Fruit fly (Drosophila melanogaster): Measurements from ENCODE around the gene Odj.

Odj gene

DNA sequence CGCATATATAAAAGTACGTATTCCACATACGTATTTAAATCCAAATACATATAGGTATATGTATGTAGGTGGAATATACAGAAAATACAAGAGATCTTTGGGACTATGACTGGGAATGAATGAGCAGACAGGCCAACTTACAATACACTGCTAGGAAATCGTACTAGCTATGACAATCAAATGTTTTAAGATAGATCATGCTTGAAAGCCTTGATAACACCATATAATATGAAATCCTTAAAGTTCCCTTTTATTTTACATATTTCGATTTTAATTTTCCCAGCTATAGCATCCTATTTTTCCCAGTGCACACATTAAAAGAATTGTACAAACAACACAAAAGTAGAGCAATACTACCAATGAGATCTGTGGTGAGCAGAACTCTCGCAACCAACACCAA, 27.7 kb downstream of the Odj start (continued):
- TF ChIP-seq wdn (GFP tag; IDR thresholded peaks at IDR 0.05) (peak; percentile 78), CG31441 (GFP tag; IDR thresholded peaks at IDR 0.05) (peak; percentile 91), Aef1 (GFP tag; IDR thresholded peaks at IDR 0.05) (peak; percentile 85), CG15073 (GFP tag; optimal IDR thresholded peaks at IDR 0.05) (no peak), Blimp-1 (GFP tag; optimal IDR thresholded peaks at IDR 0.05) (peak; percentile 84), Ada2b (GFP tag; IDR thresholded peaks at IDR 0.05) (peak; percentile 88), grau (tag; optimal IDR thresholded peaks at IDR 0.05) (peak; percentile 80), slbo (GFP tag; IDR thresholded peaks at IDR 0.05) (peak; percentile 86), Hr51 (GFP tag; optimal IDR thresholded peaks at IDR 0.05) (peak; percentile 19 to 84), CG30431 (GFP tag; optimal IDR thresholded peaks at IDR 0.05) (peak; percentile 35), CG6689 (GFP tag; IDR thresholded peaks at IDR 0.05) (peak; percentile 86), CG9797 (GFP tag; optimal IDR thresholded peaks at IDR 0.05) (no peak), CTCF (GFP tag; optimal IDR thresholded peaks at IDR 0.05) (no peak), pho (GFP tag; optimal IDR thresholded peaks at IDR 0.05) (peak; percentile 72), fd64A (GFP tag; optimal IDR thresholded peaks at IDR 0.05) (peak; percentile 6), Six4 (GFP tag; optimal IDR thresholded peaks at IDR 0.05) (peak; percentile 46), psq (GFP tag; optimal IDR thresholded peaks at IDR 0.05) (peak; percentile 2), shn (GFP tag; optimal IDR thresholded peaks at IDR 0.05) (peak; percentile 44), CG8359 (GFP tag; optimal IDR thresholded peaks at IDR 0.05; ENCODE audit: borderline replicate concordance) (peak; percentile 8), ac (GFP tag; optimal IDR thresholded peaks at IDR 0.05) (no peak), Doc2 (GFP tag; IDR thresholded peaks at IDR 0.05) (peak; percentile 39; the same call in 1 of the 2 replicates), D19B (GFP tag; optimal IDR thresholded peaks at IDR 0.05) (peak; percentile 31), ken (GFP tag; IDR thresholded peaks at IDR 0.05) (peak; percentile 83), lola (GFP tag; optimal IDR thresholded peaks at IDR 0.05) (no peak), CG1603 (tag; optimal IDR thresholded peaks at IDR 0.05) (peak; percentile 78), Oli (tag; optimal IDR thresholded peaks at IDR 0.05) (peak; percentile 79), Xbp1 (GFP tag; optimal IDR thresholded peaks at IDR 0.05) (peak; percentile 79), klu (GFP tag; IDR thresholded peaks at IDR 0.05) (peak; percentile 76), CG8281 (tag; optimal IDR thresholded peaks at IDR 0.05) (peak; percentile 67), D19A (tag; optimal IDR thresholded peaks at IDR 0.05) (peak; percentile 67), CG7271 (tag; optimal IDR thresholded peaks at IDR 0.05) (no peak), vvl (GFP tag; IDR thresholded peaks at IDR 0.05) (peak; percentile 94), CG10543 (GFP tag; optimal IDR thresholded peaks at IDR 0.05) (peak; percentile 85), vfl (GFP tag; optimal IDR thresholded peaks at IDR 0.05) (peak; percentile 43), Optix (GFP tag; IDR thresholded peaks at IDR 0.05) (0 out of 3 replicates have a peak, but pooled peaks have one; percentile 43), CG10147 (GFP tag; optimal IDR thresholded peaks at IDR 0.05) (peak; percentile 49), fd102C (GFP tag; optimal IDR thresholded peaks at IDR 0.05) (no peak), CG17385 (GFP tag; optimal IDR thresholded peaks at IDR 0.05) (peak; percentile 74), B-H2 (GFP tag; optimal IDR thresholded peaks at IDR 0.05) (peak; percentile 67), jigr1 (GFP tag; IDR thresholded peaks at IDR 0.05) (peak; percentile 40; the same call in 1 of the 3 replicates), CG4424 (GFP tag; optimal IDR thresholded peaks at IDR 0.05) (peak; percentile 75), zen2 (GFP tag; IDR thresholded peaks at IDR 0.05; ENCODE audit: partially characterized antibody) (no peak), Bgb (GFP tag; IDR thresholded peaks at IDR 0.05; ENCODE audit: partially characterized antibody) (no peak), CG30020 (tag; optimal IDR thresholded peaks at IDR 0.05) (peak; percentile 17), cwo (GFP tag; optimal IDR thresholded peaks at IDR 0.05) (peak; percentile 60), bsh (GFP tag; optimal IDR thresholded peaks at IDR 0.05) (peak in 1 of 2 experiments; percentile 81), HLH54F (GFP tag; optimal IDR thresholded peaks at IDR 0.05) (peak; percentile 66), CG4328 (GFP tag; optimal IDR thresholded peaks at IDR 0.05) (peak; percentile 89), bcd (GFP tag; optimal IDR thresholded peaks at IDR 0.05) (peak; percentile 61), stwl (tag; optimal IDR thresholded peaks at IDR 0.05) (no peak), chm (GFP tag; IDR thresholded peaks at IDR 0.05) (peak; percentile 82)
